Worm (Caenorhabditis elegans) whole organism, young adult: ENCODE results near the gene npax-4.

ENCODE experiments used
- B0019.2 ChIP-seq: fragments of 200-800 bp; sonication (Bioruptor generic); conservative IDR thresholded peaks from 2 replicates; pipeline ENCODE4 v1.3.6; 2022; ENCODE audit warnings: missing genetic modification reagents, missing genetic modification characterization, missing compliant biosample characterization
- B0261.1 ChIP-seq: sonication (generic microtip); optimal IDR thresholded peaks from 2 replicates; lab custom pipeline; 2016; ENCODE audit warnings: mild to moderate bottlenecking, missing genetic modification characterization, moderate library complexity, missing compliant biosample characterization
- F39B2.1 ChIP-seq: fragments of 200-800 bp; sonication (Bioruptor generic); IDR thresholded peaks from 2 replicates; pipeline ENCODE4 v1.3.6; 2022; ENCODE audit warnings: missing genetic modification reagents, missing genetic modification characterization, missing compliant biosample characterization
- F49E8.2 ChIP-seq: sonication (generic microtip); optimal IDR thresholded peaks from 3 replicates; lab custom pipeline; 2017; ENCODE audit warnings: missing genetic modification characterization, mild to moderate bottlenecking, missing compliant biosample characterization, antibody characterized with exemption, moderate library complexity; ENCODE audit not compliant: insufficient read depth
- F57C9.4 ChIP-seq: sonication (generic microtip); optimal IDR thresholded peaks from 2 replicates; lab custom pipeline; 2017; ENCODE audit warnings: mild to moderate bottlenecking, missing genetic modification characterization, missing compliant biosample characterization
- Y53F4B.3 ChIP-seq: fragments of 200-800 bp; sonication (Bioruptor generic); IDR thresholded peaks from 2 replicates; pipeline ENCODE4 v1.3.6; 2022; ENCODE audit warnings: missing genetic modification reagents, missing genetic modification characterization, missing compliant biosample characterization
- Y53G8AR.9 ChIP-seq: fragments of 200-800 bp; sonication (Bioruptor generic); conservative IDR thresholded peaks from 2 replicates; pipeline ENCODE4 v1.3.6; 2022; ENCODE audit warnings: missing genetic modification reagents, missing genetic modification characterization, missing compliant biosample characterization
- Y95B8A.8 ChIP-seq: fragments of 200-800 bp; sonication (Bioruptor generic); IDR thresholded peaks from 2 replicates; pipeline ENCODE4 v1.3.6; 2022; ENCODE audit warnings: missing genetic modification reagents, missing genetic modification characterization, missing compliant biosample characterization
- ZK185.1 ChIP-seq: sonication (generic microtip); optimal IDR thresholded peaks from 2 replicates; lab custom pipeline; 2016; ENCODE audit warnings: mild to moderate bottlenecking, missing genetic modification characterization, missing compliant biosample characterization; ENCODE audit not compliant: poor library complexity, severe bottlenecking
- aptf-2 ChIP-seq: fragments of 200-800 bp; sonication (Bioruptor generic); conservative IDR thresholded peaks from 2 replicates; pipeline ENCODE4 v1.3.6; 2022; ENCODE audit warnings: missing genetic modification reagents, missing genetic modification characterization, missing compliant biosample characterization
- attf-3 ChIP-seq: fragments of 200-800 bp; sonication (Bioruptor generic); conservative IDR thresholded peaks from 2 replicates; pipeline ENCODE4 v1.3.6; 2022; ENCODE audit warnings: missing genetic modification reagents, missing genetic modification characterization, missing compliant biosample characterization
- attf-5 ChIP-seq: fragments of 200-800 bp; sonication (Bioruptor generic); optimal IDR thresholded peaks from 2 replicates; lab custom pipeline; 2018; ENCODE audit warnings: mild to moderate bottlenecking, missing genetic modification characterization, missing compliant biosample characterization
- egl-18 ChIP-seq: fragments of 200-800 bp; sonication (Bioruptor generic); IDR thresholded peaks from 2 replicates; pipeline ENCODE4 v1.3.6; 2022; ENCODE audit warnings: missing genetic modification reagents, missing genetic modification characterization, missing compliant biosample characterization
- egrh-3 ChIP-seq: fragments of 200-800 bp; sonication (Bioruptor generic); IDR thresholded peaks from 2 replicates; pipeline ENCODE4 v1.3.6; 2022; ENCODE audit warnings: missing genetic modification reagents, missing genetic modification characterization, missing compliant biosample characterization
- fkh-3 ChIP-seq: sonication (generic microtip); optimal IDR thresholded peaks from 2 replicates; lab custom pipeline; 2016; ENCODE audit warnings: mild to moderate bottlenecking, missing genetic modification characterization, missing compliant biosample characterization
- hlh-12 ChIP-seq: sonication (generic microtip); optimal IDR thresholded peaks from 2 replicates; lab custom pipeline; 2016; ENCODE audit warnings: missing genetic modification characterization, missing compliant biosample characterization
- hlh-26 ChIP-seq: fragments of 200-800 bp; sonication (Bioruptor generic); conservative IDR thresholded peaks from 2 replicates; pipeline ENCODE4 v1.3.6; 2022; ENCODE audit warnings: missing genetic modification reagents, missing genetic modification characterization, missing compliant biosample characterization
- lag-1 ChIP-seq: fragments of 200-800 bp; sonication (Bioruptor generic); IDR thresholded peaks from 2 replicates; pipeline ENCODE4 v1.3.6; 2022; ENCODE audit warnings: missing genetic modification reagents, missing genetic modification characterization, missing compliant biosample characterization
- let-526 ChIP-seq: fragments of 200-800 bp; sonication (Bioruptor generic); IDR thresholded peaks from 2 replicates; pipeline ENCODE4 v1.3.6; 2022; ENCODE audit warnings: missing genetic modification reagents, missing genetic modification characterization, missing compliant biosample characterization
- lin-35 ChIP-seq, 3 experiments: fragments of 150-350 bp in 2 of 3; sonication (generic microtip) in 1 of 3; optimal IDR thresholded peaks; 2 replicates each; lab custom pipeline; 2014 to 2018; ENCODE audit warnings: missing biosample characterization in 3 of 3, missing genetic modification characterization in 3 of 3, missing genetic modification reagents in 3 of 3
- lin-54 ChIP-seq: fragments of 200-800 bp; sonication (Bioruptor generic); optimal IDR thresholded peaks from 2 replicates; lab custom pipeline; 2018; ENCODE audit warnings: mild to moderate bottlenecking, missing genetic modification characterization, missing compliant biosample characterization
- lsy-27 ChIP-seq: sonication (generic microtip); optimal IDR thresholded peaks from 2 replicates; lab custom pipeline; 2017; ENCODE audit warnings: missing genetic modification characterization, mild to moderate bottlenecking, missing compliant biosample characterization, antibody characterized with exemption, missing genotype, borderline replicate concordance; ENCODE audit not compliant: insufficient read depth
- madf-6 ChIP-seq: fragments of 200-800 bp; sonication (Bioruptor generic); IDR thresholded peaks from 2 replicates; pipeline ENCODE4 v1.3.6; 2022; ENCODE audit warnings: missing genetic modification reagents, missing genetic modification characterization, missing compliant biosample characterization
- mxl-1 ChIP-seq: sonication (generic microtip); optimal IDR thresholded peaks from 2 replicates; lab custom pipeline; 2016; ENCODE audit warnings: missing genetic modification characterization, missing compliant biosample characterization
- nfya-1 ChIP-seq: sonication (generic microtip); optimal IDR thresholded peaks from 2 replicates; lab custom pipeline; 2017; ENCODE audit warnings: antibody characterized with exemption, missing compliant biosample characterization, missing genetic modification characterization, borderline replicate concordance; ENCODE audit not compliant: insufficient read depth
- nhr-179 ChIP-seq: sonication (generic microtip); optimal IDR thresholded peaks from 2 replicates; lab custom pipeline; 2016; ENCODE audit warnings: mild to moderate bottlenecking, missing genetic modification characterization, missing compliant biosample characterization
- nhr-27 ChIP-seq: fragments of 200-800 bp; sonication (Bioruptor generic); optimal IDR thresholded peaks from 2 replicates; lab custom pipeline; 2018; ENCODE audit warnings: mild to moderate bottlenecking, missing genetic modification characterization, moderate library complexity, missing compliant biosample characterization
- nhr-90 ChIP-seq: sonication (generic microtip); optimal IDR thresholded peaks from 2 replicates; lab custom pipeline; 2016; ENCODE audit warnings: missing genotype, mild to moderate bottlenecking, missing genetic modification characterization, missing compliant biosample characterization
- pbrm-1 ChIP-seq: fragments of 200-800 bp; sonication (Bioruptor generic); IDR thresholded peaks from 2 replicates; pipeline ENCODE4 v1.3.6; 2022; ENCODE audit warnings: missing genetic modification reagents, missing genetic modification characterization, missing compliant biosample characterization
- rpc-1 ChIP-seq, 2 experiments: fragments of 150-350 bp in 1 of 2; sonication (generic microtip) in 1 of 2; optimal IDR thresholded peaks; 2 replicates each; lab custom pipeline; 2014 to 2018; ENCODE audit warnings: missing biosample characterization in 1 of 2, missing genetic modification characterization in 1 of 2, missing genetic modification reagents in 1 of 2, missing genotype in 1 of 2
- sdz-38 ChIP-seq: sonication (generic microtip); optimal IDR thresholded peaks from 2 replicates; lab custom pipeline; 2016; ENCODE audit warnings: missing genotype, missing genetic modification characterization, missing compliant biosample characterization
- sea-2 ChIP-seq: fragments of 200-800 bp; sonication (Bioruptor generic); IDR thresholded peaks from 2 replicates; pipeline ENCODE4 v1.3.6; 2022; ENCODE audit warnings: missing genetic modification characterization, missing compliant biosample characterization
- snpc-4 ChIP-seq, 5 experiments: fragments of 150-350 bp in 1 of 5; sonication (generic microtip) in 4 of 5; optimal IDR thresholded peaks; 2 replicates each; lab custom pipeline; 2014 to 2018; ENCODE audit warnings: missing genetic modification characterization in 5 of 5, missing biosample characterization in 3 of 5, antibody characterized with exemption in 2 of 5, mild to moderate bottlenecking in 2 of 5, missing compliant biosample characterization in 2 of 5, missing genotype in 2 of 5, moderate library complexity in 2 of 5, missing genetic modification reagents in 1 of 5
- somi-1 ChIP-seq: fragments of 200-800 bp; sonication (Bioruptor generic); optimal IDR thresholded peaks from 2 replicates; lab custom pipeline; 2018; ENCODE audit warnings: mild to moderate bottlenecking, missing genetic modification characterization, missing compliant biosample characterization
- tbp1 ChIP-seq: fragments of 200-800 bp; sonication (Bioruptor generic); optimal IDR thresholded peaks from 2 replicates; lab custom pipeline; 2018; ENCODE audit warnings: mild to moderate bottlenecking, missing genetic modification characterization, missing compliant biosample characterization
- tbx-9 ChIP-seq: sonication (generic microtip); optimal IDR thresholded peaks from 2 replicates; lab custom pipeline; 2016; ENCODE audit warnings: borderline replicate concordance, missing genetic modification characterization, inconsistent platforms, missing compliant biosample characterization
- tlf-1 ChIP-seq: fragments of 200-800 bp; sonication (Bioruptor generic); optimal IDR thresholded peaks from 2 replicates; lab custom pipeline; 2018; ENCODE audit warnings: mild to moderate bottlenecking, missing genetic modification characterization, missing compliant biosample characterization
- unc-130 ChIP-seq: sonication (generic microtip); optimal IDR thresholded peaks from 2 replicates; lab custom pipeline; 2016; ENCODE audit warnings: missing genetic modification reagents, missing genetic modification characterization, missing compliant biosample characterization
- ztf-18 ChIP-seq: sonication (generic microtip); optimal IDR thresholded peaks from 2 replicates; lab custom pipeline; 2016; ENCODE audit warnings: missing genotype, mild to moderate bottlenecking, missing genetic modification characterization, missing compliant biosample characterization
- ztf-22 ChIP-seq: fragments of 200-800 bp; sonication (Bioruptor generic); optimal IDR thresholded peaks from 2 replicates; lab custom pipeline; 2018; ENCODE audit warnings: mild to moderate bottlenecking, missing genetic modification characterization, moderate library complexity, missing compliant biosample characterization
- ztf-26 ChIP-seq: sonication (generic microtip); optimal IDR thresholded peaks from 2 replicates; lab custom pipeline; 2017; ENCODE audit warnings: missing genetic modification characterization, missing compliant biosample characterization
- ztf-28 ChIP-seq: fragments of 200-800 bp; sonication (Bioruptor generic); IDR thresholded peaks from 2 replicates; pipeline ENCODE4 v1.3.6; 2022; ENCODE audit warnings: missing genetic modification reagents, missing genetic modification characterization, missing compliant biosample characterization
- ztf-3 ChIP-seq: fragments of 200-800 bp; sonication (Bioruptor generic); optimal IDR thresholded peaks from 2 replicates; lab custom pipeline; 2018; ENCODE audit warnings: mild to moderate bottlenecking, missing genetic modification characterization, missing compliant biosample characterization
- ztf-6 ChIP-seq: fragments of 200-800 bp; sonication (Bioruptor generic); IDR thresholded peaks from 2 replicates; pipeline ENCODE4 v1.3.6; 2022; ENCODE audit warnings: missing genetic modification reagents, missing genetic modification characterization, missing compliant biosample characterization

npax-4 gene

DNA sequence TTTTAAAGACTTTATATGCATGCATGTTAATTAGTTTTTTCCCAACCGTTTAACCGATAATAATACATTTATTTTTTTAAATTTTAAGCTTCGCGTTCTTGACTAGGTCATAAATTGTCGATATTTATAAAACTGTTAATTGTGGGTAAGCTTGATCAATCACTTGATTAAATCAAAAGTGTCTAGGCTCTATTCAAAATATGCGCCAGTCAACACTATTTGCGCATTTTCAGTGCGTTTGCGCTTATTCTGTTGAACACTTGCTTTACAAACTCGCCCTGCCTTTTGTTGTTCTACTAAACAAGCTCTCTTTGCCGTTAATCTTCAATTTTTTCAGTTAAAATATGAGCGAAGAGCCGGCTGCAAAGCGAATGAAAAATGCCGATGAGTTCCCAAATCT lies 11.4 kb upstream of the npax-4 start, which contains the start of gene spr-2 (continued):
- TF ChIP-seq let-526 (no peak), hlh-12 (no peak), lin-54 (GFP tag; lab: Kevin White, UChicago) (peak; percentile 85), nfya-1 (tag; lab: Kevin White, UChicago) (no peak), egl-18 (GFP tag; lab: Robert Waterston, UW) (no peak), tbp1 (GFP tag; lab: Kevin White, UChicago) (no peak), snpc-4 (GFP tag; optimal IDR thresholded peaks at IDR 0.05; lab: Kevin White, UChicago) (no peak), snpc-4 (tag; optimal IDR thresholded peaks at IDR 0.05; lab: Kevin White, UChicago) (peak; percentile 34 to 68 (median 43)), ztf-18 (tag; lab: Kevin White, UChicago) (peak; percentile 92), nhr-90 (tag; lab: Kevin White, UChicago) (no peak), pbrm-1 (GFP tag; lab: Robert Waterston, UW) (0 out of 2 replicates have a peak, but pooled peaks have one; percentile 9), B0261.1 (tag; lab: Kevin White, UChicago) (no peak), ZK185.1 (tag; lab: Kevin White, UChicago) (peak; percentile 44), sea-2 (no peak), Y53F4B.3 (no peak), lin-35 (GFP tag; optimal IDR thresholded peaks at IDR 0.05; lab: Kevin White, UChicago) (peak in 1 of 3 experiments; percentile 85), aptf-2 (GFP tag; lab: Robert Waterston, UW) (no peak), Y95B8A.8 (GFP tag; lab: Robert Waterston, UW) (0 out of 2 replicates have a peak, but pooled peaks have one; percentile 47), tbx-9 (tag; lab: Kevin White, UChicago) (no peak), rpc-1 (optimal IDR thresholded peaks at IDR 0.05; lab: Kevin White, UChicago) (no peak), rpc-1 (tag; optimal IDR thresholded peaks at IDR 0.05; lab: Kevin White, UChicago) (no peak), madf-6 (GFP tag; lab: Robert Waterston, UW) (peak; percentile 36; the same call in 1 of the 2 replicates), ztf-26 (tag; lab: Kevin White, UChicago) (no peak)

DNA sequence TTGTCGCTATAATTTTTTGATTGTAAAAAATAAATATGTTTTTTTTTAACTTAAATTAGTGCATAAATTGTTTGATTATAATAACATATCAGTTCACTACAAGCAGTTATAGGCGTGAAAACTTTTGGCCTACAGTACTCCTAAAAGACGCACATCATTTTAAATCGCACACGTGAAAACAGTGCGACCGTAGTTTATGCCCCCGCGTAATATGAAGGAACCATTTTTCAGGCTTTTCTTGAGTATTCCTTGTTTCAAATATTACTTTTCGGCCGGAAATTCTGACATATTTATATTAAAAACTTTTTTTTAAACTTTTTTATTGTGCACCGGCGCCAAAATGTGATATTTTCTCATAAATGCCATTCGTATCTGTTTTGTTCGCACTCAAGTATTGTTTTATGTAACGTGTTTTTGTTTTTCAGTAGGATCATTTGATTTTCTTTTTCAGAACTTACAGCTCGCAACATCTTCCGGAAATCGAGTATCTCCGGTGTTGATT lies 8.9 kb upstream of the npax-4 start, which contains the start of gene oma-1:
TSS of gene oma-1 (plus strand) at position 452 of the 502 bp plus-strand sequence.
- TF ChIP-seq F39B2.1 (GFP tag; lab: Robert Waterston, UW), result no peak
- peak; percentile 44 for TF ChIP-seq unc-130 (GFP tag; lab: Kevin White, UChicago)
- TF ChIP-seq tlf-1 (GFP tag; lab: Kevin White, UChicago), result peak; percentile 78
- TF ChIP-seq ztf-28 (GFP tag; lab: Robert Waterston, UW), result no peak
- TF ChIP-seq hlh-26, result no peak
- no peak for TF ChIP-seq egrh-3 (GFP tag; lab: Robert Waterston, UW)
- TF ChIP-seq nhr-179, result no peak
- no peak for TF ChIP-seq nhr-27 (tag; lab: Kevin White, UChicago)
- no peak for TF ChIP-seq ztf-26 (tag; lab: Kevin White, UChicago)
- TF ChIP-seq lag-1 (GFP tag; lab: Robert Waterston, UW), result no peak
- TF ChIP-seq mxl-1 (tag; lab: Kevin White, UChicago), result no peak
- no peak for TF ChIP-seq ztf-22 (GFP tag; lab: Kevin White, UChicago)
- no peak for TF ChIP-seq lsy-27 (tag; lab: Kevin White, UChicago)
- no peak for TF ChIP-seq ztf-6
- peak; percentile 99 for TF ChIP-seq madf-6 (GFP tag; lab: Robert Waterston, UW)
- TF ChIP-seq F49E8.2 (tag; lab: Kevin White, UChicago), result peak; percentile 88
- peak; percentile 36; the same call in 1 of the 2 replicates for TF ChIP-seq B0019.2 (GFP tag; lab: Robert Waterston, UW)
- TF ChIP-seq ztf-18 (tag; lab: Kevin White, UChicago), result peak; percentile 49
- TF ChIP-seq ztf-3, result no peak
- TF ChIP-seq lin-35 (GFP tag; optimal IDR thresholded peaks at IDR 0.05; lab: Kevin White, UChicago), result peak in 1 of 3 experiments; percentile 64
- no peak for TF ChIP-seq sdz-38 (tag; lab: Kevin White, UChicago)
- no peak for TF ChIP-seq F57C9.4
- TF ChIP-seq attf-3 (GFP tag; lab: Robert Waterston, UW), result peak; percentile 56; the same call in 1 of the 2 replicates
- TF ChIP-seq Y95B8A.8 (GFP tag; lab: Robert Waterston, UW), result 0 out of 2 replicates have a peak, but pooled peaks have one; percentile 41
- TF ChIP-seq aptf-2 (GFP tag; lab: Robert Waterston, UW), result no peak
- TF ChIP-seq somi-1, result no peak
- TF ChIP-seq attf-5, result no peak
- no peak for TF ChIP-seq fkh-3 (tag; lab: Kevin White, UChicago)
- TF ChIP-seq Y53G8AR.9 (GFP tag; lab: Robert Waterston, UW), result no peak
